Worm (Caenorhabditis elegans): ENCODE data around the gene C18G1.1.
A peak's percentile ranks its signal among the peaks of the same experiment; 100 is the strongest.

C18G1.1 gene

ce11 chrV:4758540-4758939 lies 19.2 kb upstream of the C18G1.1 start:
- TF ChIP-seq lin-26 (GFP tag; IDR thresholded peaks at IDR 0.05) = no peak
- TF ChIP-seq ccch-3 (GFP tag; optimal IDR thresholded peaks at IDR 0.05) = no peak
- TF ChIP-seq hmg-1.2 (GFP tag; IDR thresholded peaks at IDR 0.05) = peak; percentile 14; the same call in 1 of the 2 replicates
- TF ChIP-seq him-1 (tag; optimal IDR thresholded peaks at IDR 0.05) = peak; percentile 21
- no peak for TF ChIP-seq dpl-1 (GFP tag; optimal IDR thresholded peaks at IDR 0.05)
- no peak for TF ChIP-seq hlh-12 (tag; optimal IDR thresholded peaks at IDR 0.05)
- no peak for TF ChIP-seq bed-2 (GFP tag; IDR thresholded peaks at IDR 0.05)
- no peak for TF ChIP-seq nfya-2 (GFP tag; IDR thresholded peaks at IDR 0.05)
- TF ChIP-seq zim-3 (tag; optimal IDR thresholded peaks at IDR 0.05) = no peak
- no peak for TF ChIP-seq lin-54 (GFP tag; optimal IDR thresholded peaks at IDR 0.05)
- no peak for TF ChIP-seq C17E4.6 (GFP tag; IDR thresholded peaks at IDR 0.05)
- no peak for TF ChIP-seq F37B4.10 (GFP tag; IDR thresholded peaks at IDR 0.05)
- no peak for TF ChIP-seq F57A8.1 (GFP tag; optimal IDR thresholded peaks at IDR 0.05)
- no peak for TF ChIP-seq lag-1 (GFP tag; IDR thresholded peaks at IDR 0.05)
- TF ChIP-seq ceh-40 (GFP tag; IDR thresholded peaks at IDR 0.05) = no peak
- TF ChIP-seq hrde-1 (tag; optimal IDR thresholded peaks at IDR 0.05; ENCODE audit: borderline replicate concordance) = peak; percentile 10
- no peak for TF ChIP-seq chd-7 (tag; optimal IDR thresholded peaks at IDR 0.05)
- TF ChIP-seq mes-4 (tag; optimal IDR thresholded peaks at IDR 0.05) = no peak
- no peak for TF ChIP-seq ama-1 (optimal IDR thresholded peaks at IDR 0.05)
- peak in 1 of 2 experiments; percentile 37 for TF ChIP-seq ama-1 (GFP tag; optimal IDR thresholded peaks at IDR 0.05)
- TF ChIP-seq nhr-120 (GFP tag; IDR thresholded peaks at IDR 0.05) = no peak
- TF ChIP-seq ztf-25 (GFP tag; IDR thresholded peaks at IDR 0.05) = no peak
- TF ChIP-seq madf-10 (tag; optimal IDR thresholded peaks at IDR 0.05) = no peak
- TF ChIP-seq ZK185.1 (tag; optimal IDR thresholded peaks at IDR 0.05; ENCODE audit: poor library complexity, severe bottlenecking) = no peak
- TF ChIP-seq nhr-27 (tag; optimal IDR thresholded peaks at IDR 0.05) = no peak
- no peak for TF ChIP-seq tbp1 (GFP tag; optimal IDR thresholded peaks at IDR 0.05)
- no peak for TF ChIP-seq F22D6.2 (tag; optimal IDR thresholded peaks at IDR 0.05)
- peak; percentile 78; the same call in 1 of the 2 replicates for TF ChIP-seq madf-3 (GFP tag; IDR thresholded peaks at IDR 0.05)
- TF ChIP-seq F55B11.4 (tag; optimal IDR thresholded peaks at IDR 0.05; ENCODE audit: borderline replicate concordance, insufficient read depth) = no peak
- TF ChIP-seq nfya-1 (tag; optimal IDR thresholded peaks at IDR 0.05; ENCODE audit: borderline replicate concordance, insufficient read depth) = no peak
- no peak for TF ChIP-seq hlh-26 (GFP tag; conservative IDR thresholded peaks at IDR 0.05)
- no peak for TF ChIP-seq aptf-2 (GFP tag; conservative IDR thresholded peaks at IDR 0.05)
- no peak for TF ChIP-seq ceh-100 (GFP tag; IDR thresholded peaks at IDR 0.05)
- peak; percentile 76; the same call in 1 of the 2 replicates for TF ChIP-seq F39B2.1 (GFP tag; IDR thresholded peaks at IDR 0.05)
- TF ChIP-seq xnd-1 (tag; optimal IDR thresholded peaks at IDR 0.05) = no peak
- no peak for TF ChIP-seq akir-1 (GFP tag; optimal IDR thresholded peaks at IDR 0.05)
- no peak for TF ChIP-seq nhr-179 (tag; optimal IDR thresholded peaks at IDR 0.05)
- no peak for TF ChIP-seq rpc-1 (optimal IDR thresholded peaks at IDR 0.05)
- no peak for TF ChIP-seq rpc-1 (tag; optimal IDR thresholded peaks at IDR 0.05)
- TF ChIP-seq F52B5.7 (tag; optimal IDR thresholded peaks at IDR 0.05) = no peak
- no peak for TF ChIP-seq repo-1 (tag; optimal IDR thresholded peaks at IDR 0.05)
- TF ChIP-seq F57C9.4 (tag; optimal IDR thresholded peaks at IDR 0.05) = no peak
- no peak for TF ChIP-seq sea-2 (GFP tag; IDR thresholded peaks at IDR 0.05)
- TF ChIP-seq T07F8.4 (tag; optimal IDR thresholded peaks at IDR 0.05) = no peak
- TF ChIP-seq let-607 (tag; optimal IDR thresholded peaks at IDR 0.05) = no peak
- no peak for TF ChIP-seq lsy-27 (tag; optimal IDR thresholded peaks at IDR 0.05; ENCODE audit: borderline replicate concordance, insufficient read depth)
- TF ChIP-seq pbrm-1 (GFP tag; IDR thresholded peaks at IDR 0.05) = no peak
- no peak for TF ChIP-seq ceh-27 (GFP tag; optimal IDR thresholded peaks at IDR 0.05)
- TF ChIP-seq attf-5 (GFP tag; optimal IDR thresholded peaks at IDR 0.05) = no peak
- TF ChIP-seq atf-7 (tag; optimal IDR thresholded peaks at IDR 0.05) = no peak
